Worm (Caenorhabditis elegans): ENCODE measurements around the gene bar-1.

DNA sequence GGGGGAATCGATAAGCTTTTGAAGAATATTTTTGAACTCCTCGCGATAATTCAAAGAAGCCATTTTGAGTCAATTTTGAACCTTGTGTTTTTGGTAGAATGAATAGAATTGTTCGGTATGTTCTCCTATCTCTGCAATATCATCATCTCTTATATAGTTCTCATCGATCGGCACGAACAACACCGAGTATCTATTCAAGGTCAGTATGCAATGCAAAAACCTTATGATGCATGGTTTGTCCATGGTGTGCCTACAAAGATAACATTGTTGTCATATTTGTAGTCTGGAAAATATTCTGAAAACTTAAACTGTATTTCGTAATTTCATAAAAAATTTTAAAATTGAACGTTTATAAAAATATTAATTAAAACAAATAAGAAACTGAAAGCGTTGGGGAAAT, 26.9 kb downstream of the bar-1 start, which contains the start of gene alh-10:
- TF ChIP-seq zag-1 (tag; optimal IDR thresholded peaks at IDR 0.05): no peak
- no peak for TF ChIP-seq ama-1 (optimal IDR thresholded peaks at IDR 0.05)
- no peak for TF ChIP-seq snpc-4 (tag; optimal IDR thresholded peaks at IDR 0.05)
- no peak for TF ChIP-seq ztf-11 (tag; optimal IDR thresholded peaks at IDR 0.05)
- no peak for TF ChIP-seq egl-27 (tag; optimal IDR thresholded peaks at IDR 0.05)
- TF ChIP-seq nhr-11 (tag; optimal IDR thresholded peaks at IDR 0.05): no peak
- no peak for TF ChIP-seq alr-1 (tag; optimal IDR thresholded peaks at IDR 0.05)
- no peak for TF ChIP-seq lsy-2 (tag; optimal IDR thresholded peaks at IDR 0.05)
- TF ChIP-seq ceh-16 (tag; optimal IDR thresholded peaks at IDR 0.05): no peak
- TF ChIP-seq dmd-4 (tag; optimal IDR thresholded peaks at IDR 0.05): no peak
- no peak for TF ChIP-seq nhr-237 (tag; optimal IDR thresholded peaks at IDR 0.05)
- TF ChIP-seq nhr-23 (tag; optimal IDR thresholded peaks at IDR 0.05): no peak

Data from whole organism, L2 larva.